Fruit fly (Drosophila melanogaster) whole organism, embryonic: ENCODE data around the gene thoc7.

ENCODE experiments used
- CG10654 ChIP-seq: fragments of 200-800 bp; sonication (Bioruptor generic); optimal IDR thresholded peaks from 2 replicates; lab custom pipeline; 2016; ENCODE audit warnings: missing biosample characterization, missing genetic modification characterization
- CG32772 ChIP-seq: fragments of 200-800 bp; sonication (Bioruptor generic); IDR thresholded peaks from 2 replicates; pipeline ENCODE4 v1.3.6; 2022; ENCODE audit warnings: missing biosample characterization, missing genetic modification characterization
- CG6272 ChIP-seq: fragments of 200-800 bp; sonication (Bioruptor generic); IDR thresholded peaks from 2 replicates; pipeline ENCODE4 v1.3.6; 2022; ENCODE audit warnings: missing biosample characterization, missing genetic modification characterization
- CG6654 ChIP-seq: fragments of 200-800 bp; sonication (Bioruptor generic); optimal IDR thresholded peaks from 2 replicates; lab custom pipeline; 2017; ENCODE audit warnings: missing biosample characterization, mild to moderate bottlenecking, missing genetic modification characterization
- Drgx ChIP-seq: fragments of 200-800 bp; sonication (Bioruptor generic); IDR thresholded peaks from 2 replicates; pipeline ENCODE4 v1.3.6; 2022; ENCODE audit warnings: missing biosample characterization, missing genetic modification characterization
- Mad ChIP-seq: fragments of 200-800 bp; sonication (Bioruptor generic); optimal IDR thresholded peaks from 2 replicates; lab custom pipeline; 2016; ENCODE audit warnings: missing biosample characterization, missing genetic modification characterization
- Sox102F ChIP-seq: fragments of 200-800 bp; sonication (Bioruptor generic); optimal IDR thresholded peaks from 2 replicates; lab custom pipeline; 2018; ENCODE audit warnings: missing biosample characterization, mild to moderate bottlenecking, missing genetic modification characterization, moderate library complexity
- bbx ChIP-seq: fragments of 200-800 bp; sonication (Bioruptor generic); IDR thresholded peaks from 2 replicates; pipeline ENCODE4 v1.3.6; 2022; ENCODE audit warnings: missing biosample characterization, missing genetic modification characterization; ENCODE audit not compliant: partially characterized antibody
- en ChIP-seq: fragments of 200-800 bp; sonication (Bioruptor generic); optimal IDR thresholded peaks from 2 replicates; lab custom pipeline; 2016; ENCODE audit warnings: missing biosample characterization, missing genetic modification characterization
- gsb-n ChIP-seq: fragments of 200-800 bp; sonication (Bioruptor generic); optimal IDR thresholded peaks from 3 replicates; lab custom pipeline; 2018; ENCODE audit warnings: missing biosample characterization, mild to moderate bottlenecking, missing genetic modification characterization
- pan ChIP-seq, 4 experiments: fragments of >200 bp in 3 of 4; fragments of 200-800 bp in 1 of 4; sonication (Bioruptor generic) in 1 of 4; optimal IDR thresholded peaks in 3 of 4; IDR thresholded peaks in 1 of 4; 2 replicates each; pipeline versions ENCODE4 v1.3.6 to Lab custom; 2017 to 2022; ENCODE audit warnings: missing biosample characterization in 2 of 4, missing genetic modification characterization in 2 of 4, mixed read lengths in 1 of 4

dm6 chr3L:232267-232666 lies 19.8 kb upstream of the thoc7 start, which contains the start of gene CG34454:
- TF ChIP-seq CG10654 (GFP tag; lab: Kevin White, UChicago) (no peak), en (GFP tag; lab: Kevin White, UChicago) (no peak), Mad (GFP tag; lab: Kevin White, UChicago) (no peak), pan (optimal IDR thresholded peaks at IDR 0.05; lab: Kevin White, UChicago) (no peak), pan (GFP tag; optimal IDR thresholded peaks at IDR 0.05 in 1 of 2, IDR thresholded peaks at IDR 0.05 in 1 of 2) (no peak), Sox102F (no peak), CG6654 (GFP tag; lab: Kevin White, UChicago) (no peak), CG32772 (no peak), gsb-n (tag; lab: Kevin White, UChicago) (no peak), Drgx (GFP tag; lab: Robert Waterston, UW) (no peak), CG6272 (no peak), bbx (GFP tag; lab: Robert Waterston, UW) (no peak)
